Worm (Caenorhabditis elegans) whole organism, late embryonic: ENCODE measurements around the gene C34C12.2.

Experiments
- hlh-6 ChIP-seq: sonication (generic microtip); optimal IDR thresholded peaks from 2 replicates; lab custom pipeline; 2016; ENCODE audit warnings: missing genotype, missing genetic modification characterization, missing compliant biosample characterization
- nfya-1 ChIP-seq: sonication (generic microtip); optimal IDR thresholded peaks from 2 replicates; lab custom pipeline; 2017; ENCODE audit warnings: missing genetic modification characterization, mild to moderate bottlenecking, missing compliant biosample characterization, antibody characterized with exemption, moderate library complexity
- syd-9 ChIP-seq: sonication (generic microtip); optimal IDR thresholded peaks from 2 replicates; lab custom pipeline; 2016; ENCODE audit warnings: mild to moderate bottlenecking, missing genetic modification characterization, moderate library complexity, missing compliant biosample characterization
- tbx-7 ChIP-seq: sonication (generic microtip); optimal IDR thresholded peaks from 2 replicates; lab custom pipeline; 2016; ENCODE audit warnings: missing genotype, missing genetic modification characterization, missing compliant biosample characterization

- no peak for TF ChIP-seq tbx-7 (tag; lab: Kevin White, UChicago)
- TF ChIP-seq nfya-1 (tag; lab: Kevin White, UChicago) = no peak
- TF ChIP-seq hlh-6 (tag; lab: Kevin White, UChicago) = no peak
- TF ChIP-seq syd-9 (tag; lab: Kevin White, UChicago) = no peak
Measured at ce11 chrIII:3469646-3470045, 16.1 kb downstream of the C34C12.2 start, which contains the start of gene smim-14.
